Worm (Caenorhabditis elegans): ENCODE measurements around the gene W05H9.2.

W05H9.2 gene

ce11 chrX:6253899-6254670, 12.8 kb upstream of the W05H9.2 start (continued):
- TF ChIP-seq snpc-1.1 (tag; optimal IDR thresholded peaks at IDR 0.05; ENCODE audit: insufficient read depth): no peak
- TF ChIP-seq hmg-1.2 (GFP tag; IDR thresholded peaks at IDR 0.05): peak; percentile 19
- peak; percentile 32 for TF ChIP-seq F10E7.11 (tag; optimal IDR thresholded peaks at IDR 0.05)
- TF ChIP-seq ztf-25 (GFP tag; IDR thresholded peaks at IDR 0.05): 0 out of 2 replicates have a peak, but pooled peaks have one; percentile 51
- no peak; the same call in 1 of the 2 replicates for TF ChIP-seq let-526 (GFP tag; IDR thresholded peaks at IDR 0.05)
- TF ChIP-seq ets-4 (GFP tag; optimal IDR thresholded peaks at IDR 0.05): peak; percentile 20
- TF ChIP-seq nfya-1 (tag; optimal IDR thresholded peaks at IDR 0.05; ENCODE audit: borderline replicate concordance, insufficient read depth): no peak
- TF ChIP-seq ZK185.1 (tag; optimal IDR thresholded peaks at IDR 0.05; ENCODE audit: poor library complexity, severe bottlenecking): peak; percentile 40
- TF ChIP-seq lin-35 (GFP tag; optimal IDR thresholded peaks at IDR 0.05): peak in 1 of 3 experiments; percentile 32
- TF ChIP-seq gei-17 (GFP tag; optimal IDR thresholded peaks at IDR 0.05): no peak
- no peak for TF ChIP-seq mes-4 (tag; optimal IDR thresholded peaks at IDR 0.05)
- peak; percentile 61 for TF ChIP-seq nhr-80 (tag; optimal IDR thresholded peaks at IDR 0.05)
- peak; percentile 32 for TF ChIP-seq F57C9.4 (tag; optimal IDR thresholded peaks at IDR 0.05)
- TF ChIP-seq madf-3 (GFP tag; IDR thresholded peaks at IDR 0.05): 0 out of 2 replicates have a peak, but pooled peaks have one; percentile 54

- TF ChIP-seq rcor-1 (GFP tag; IDR thresholded peaks at IDR 0.05): no peak
- no peak for TF ChIP-seq egl-18 (GFP tag; IDR thresholded peaks at IDR 0.05)
- TF ChIP-seq hmg-20 (GFP tag; IDR thresholded peaks at IDR 0.05): no peak
- no peak for TF ChIP-seq hmg-1.2 (GFP tag; IDR thresholded peaks at IDR 0.05)
- TF ChIP-seq unc-130 (GFP tag; optimal IDR thresholded peaks at IDR 0.05): no peak
- TF ChIP-seq nhr-90 (tag; optimal IDR thresholded peaks at IDR 0.05): no peak
- TF ChIP-seq lsl-1 (GFP tag; optimal IDR thresholded peaks at IDR 0.05): no peak
- TF ChIP-seq ceh-27 (GFP tag; optimal IDR thresholded peaks at IDR 0.05): no peak
- TF ChIP-seq F55B11.4 (tag; optimal IDR thresholded peaks at IDR 0.05; ENCODE audit: borderline replicate concordance, insufficient read depth): no peak
- no peak for TF ChIP-seq ekl-4 (GFP tag; IDR thresholded peaks at IDR 0.05)
- no peak for TF ChIP-seq bed-1 (GFP tag; IDR thresholded peaks at IDR 0.05)
These were observed 12.2 kb upstream of the W05H9.2 start for ce11 chrX:6254671-6255031.

- TF ChIP-seq F10E7.11 (tag; optimal IDR thresholded peaks at IDR 0.05) (no peak), pbrm-1 (GFP tag; IDR thresholded peaks at IDR 0.05) (peak; percentile 70; the same call in 1 of the 2 replicates), F49E8.2 (tag; optimal IDR thresholded peaks at IDR 0.05; ENCODE audit: insufficient read depth) (no peak), efl-1 (GFP tag; optimal IDR thresholded peaks at IDR 0.05) (no peak), attf-5 (GFP tag; optimal IDR thresholded peaks at IDR 0.05) (peak; percentile 34), rpc-1 (optimal IDR thresholded peaks at IDR 0.05) (no peak), rpc-1 (tag; optimal IDR thresholded peaks at IDR 0.05) (no peak), ztf-3 (GFP tag; optimal IDR thresholded peaks at IDR 0.05) (peak; percentile 19), ceh-58 (GFP tag; IDR thresholded peaks at IDR 0.05) (no peak), lin-40 (tag; optimal IDR thresholded peaks at IDR 0.05) (peak; percentile 74), mes-4 (tag; optimal IDR thresholded peaks at IDR 0.05) (no peak), somi-1 (GFP tag; optimal IDR thresholded peaks at IDR 0.05) (peak; percentile 81), hlh-12 (tag; optimal IDR thresholded peaks at IDR 0.05) (no peak), zfh-2 (GFP tag; conservative IDR thresholded peaks at IDR 0.05) (peak; percentile 44; the same call in 1 of the 2 replicates), atf-7 (tag; optimal IDR thresholded peaks at IDR 0.05) (peak; percentile 94), attf-3 (GFP tag; conservative IDR thresholded peaks at IDR 0.05) (no peak), Y79H2A.3 (GFP tag; conservative IDR thresholded peaks at IDR 0.05) (no peak), Y53G8AR.9 (GFP tag; conservative IDR thresholded peaks at IDR 0.05) (peak; percentile 70), D2030.7 (GFP tag; IDR thresholded peaks at IDR 0.05) (no peak), madf-6 (GFP tag; IDR thresholded peaks at IDR 0.05) (peak; percentile 38), repo-1 (tag; optimal IDR thresholded peaks at IDR 0.05) (peak; percentile 62), akir-1 (GFP tag; optimal IDR thresholded peaks at IDR 0.05) (no peak), B0019.2 (GFP tag; conservative IDR thresholded peaks at IDR 0.05) (no peak)
These were observed 11.3 kb upstream of the W05H9.2 start for ce11 chrX:6255561-6255960.

All from whole organism, young adult.